Worm (Caenorhabditis elegans): ENCODE data around the gene K06H6.1.

DNA sequence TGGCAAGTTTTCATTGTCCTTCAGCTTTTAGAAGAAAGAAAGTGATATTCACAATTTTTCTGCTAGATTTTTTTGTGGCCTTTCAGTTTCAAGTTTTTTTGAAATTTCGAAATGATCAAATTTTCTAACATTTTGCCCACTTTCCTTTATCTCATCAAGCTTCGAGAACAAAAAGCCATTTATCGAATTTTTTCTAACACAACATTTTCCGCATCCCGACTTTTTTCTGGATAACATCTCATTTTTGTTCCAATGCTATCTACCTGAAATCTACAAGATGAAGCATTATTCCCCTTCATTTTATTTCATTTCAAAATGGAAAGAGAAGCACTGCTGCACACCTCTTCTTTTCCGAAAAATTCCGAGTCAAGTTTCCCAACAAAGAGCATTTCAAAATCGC, 5.0 kb downstream of the K06H6.1 start, which contains the start of gene ZK488.5:
- TF ChIP-seq snpc-3.4 (tag; optimal IDR thresholded peaks at IDR 0.05) = no peak
- no peak for TF ChIP-seq Y56A3A.18 (GFP tag; IDR thresholded peaks at IDR 0.05)
- no peak for TF ChIP-seq ekl-4 (GFP tag; IDR thresholded peaks at IDR 0.05)
- TF ChIP-seq lin-35 (GFP tag; optimal IDR thresholded peaks at IDR 0.05) = no peak
- no peak for TF ChIP-seq dpl-1 (GFP tag; optimal IDR thresholded peaks at IDR 0.05)
- no peak for TF ChIP-seq nfya-1 (tag; optimal IDR thresholded peaks at IDR 0.05; ENCODE audit: borderline replicate concordance, insufficient read depth)
- TF ChIP-seq snpc-4 (GFP tag; optimal IDR thresholded peaks at IDR 0.05) = no peak
- TF ChIP-seq snpc-4 (tag; optimal IDR thresholded peaks at IDR 0.05) = no peak
- TF ChIP-seq Y79H2A.3 (GFP tag; conservative IDR thresholded peaks at IDR 0.05) = no peak
- no peak for TF ChIP-seq ama-1 (optimal IDR thresholded peaks at IDR 0.05)
- TF ChIP-seq ama-1 (GFP tag; optimal IDR thresholded peaks at IDR 0.05) = no peak
- TF ChIP-seq unc-62 (GFP tag; optimal IDR thresholded peaks at IDR 0.05) = no peak

Measured in whole organism, young adult.